Worm (Caenorhabditis elegans) whole organism, L3 larva: ENCODE measurements around the gene rabr-2.
A peak's percentile ranks its signal among the peaks of the same experiment; 100 is the strongest.

Experiments used
- ZK546.5 ChIP-seq: sonication (generic microtip); optimal IDR thresholded peaks from 2 replicates; lab custom pipeline; 2017; ENCODE audit warnings: missing biosample characterization, missing genetic modification characterization
- aly-2 ChIP-seq: fragments of 150-350 bp; optimal IDR thresholded peaks from 2 replicates; lab custom pipeline; 2014; ENCODE audit warnings: missing biosample characterization, missing genetic modification characterization
- ceh-16 ChIP-seq: sonication (generic microtip); optimal IDR thresholded peaks from 2 replicates; lab custom pipeline; 2017; ENCODE audit warnings: missing biosample characterization, missing genetic modification characterization
- ceh-28 ChIP-seq: fragments of 150-350 bp; optimal IDR thresholded peaks from 2 replicates; lab custom pipeline; 2014; ENCODE audit warnings: missing biosample characterization, missing genetic modification reagents, missing genetic modification characterization
- ceh-82 ChIP-seq: fragments of 150-350 bp; optimal IDR thresholded peaks from 2 replicates; lab custom pipeline; 2014; ENCODE audit warnings: missing biosample characterization, missing genetic modification characterization
- ceh-9 ChIP-seq: sonication (generic microtip); optimal IDR thresholded peaks from 2 replicates; lab custom pipeline; 2018; ENCODE audit warnings: missing biosample characterization, missing genetic modification characterization
- egl-27 ChIP-seq: sonication (generic microtip); optimal IDR thresholded peaks from 4 replicates; lab custom pipeline; 2017; ENCODE audit warnings: missing biosample characterization, missing genetic modification reagents, missing genetic modification characterization
- egl-5 ChIP-seq: fragments of 150-350 bp; optimal IDR thresholded peaks from 2 replicates; lab custom pipeline; 2017; ENCODE audit warnings: missing biosample characterization, missing genetic modification reagents, missing genetic modification characterization, inconsistent platforms
- elt-1 ChIP-seq: fragments of 150-350 bp; optimal IDR thresholded peaks from 2 replicates; lab custom pipeline; 2014; ENCODE audit warnings: missing biosample characterization, missing genetic modification characterization
- elt-2 ChIP-seq: sonication (generic microtip); optimal IDR thresholded peaks from 2 replicates; lab custom pipeline; 2016; ENCODE audit warnings: missing genetic modification reagents, mild to moderate bottlenecking, missing genetic modification characterization, missing compliant biosample characterization
- elt-3 ChIP-seq, 3 experiments: fragments of 150-350 bp in 1 of 3; sonication (generic microtip) in 2 of 3; optimal IDR thresholded peaks; 2 replicates in 2 of 3; 4 replicates in 1 of 3; lab custom pipeline; 2014 to 2017; ENCODE audit warnings: missing biosample characterization in 3 of 3, missing genetic modification characterization in 3 of 3
- eor-1 ChIP-seq, 2 experiments: fragments of 150-350 bp; optimal IDR thresholded peaks; 2 replicates each; lab custom pipeline; 2014 to 2018; ENCODE audit warnings: missing biosample characterization in 2 of 2, missing genetic modification characterization in 2 of 2
- fkh-10 ChIP-seq: sonication (generic microtip); optimal IDR thresholded peaks from 2 replicates; lab custom pipeline; 2017; ENCODE audit warnings: missing biosample characterization, missing genetic modification reagents, missing genetic modification characterization
- fos-1 ChIP-seq: fragments of 150-350 bp; optimal IDR thresholded peaks from 2 replicates; lab custom pipeline; 2014; ENCODE audit warnings: missing biosample characterization, missing genetic modification characterization
- hmg-11 ChIP-seq: sonication (generic microtip); optimal IDR thresholded peaks from 2 replicates; lab custom pipeline; 2016; ENCODE audit warnings: missing genetic modification characterization, missing compliant biosample characterization
- lin-15B ChIP-seq: fragments of 150-350 bp; optimal IDR thresholded peaks from 2 replicates; lab custom pipeline; 2014; ENCODE audit warnings: missing biosample characterization, missing genetic modification characterization
- lin-39 ChIP-seq: fragments of 150-350 bp; optimal IDR thresholded peaks from 2 replicates; lab custom pipeline; 2018; ENCODE audit warnings: missing biosample characterization, missing genetic modification reagents, missing genetic modification characterization
- lsy-12 ChIP-seq: sonication (generic microtip); optimal IDR thresholded peaks from 2 replicates; lab custom pipeline; 2016; ENCODE audit warnings: mild to moderate bottlenecking, missing genetic modification characterization, missing compliant biosample characterization
- mml-1 ChIP-seq: fragments of 150-350 bp; sonication (generic microtip); optimal IDR thresholded peaks from 3 replicates; lab custom pipeline; 2014; ENCODE audit warnings: missing biosample characterization, missing genetic modification characterization
- nfya-1 ChIP-seq: sonication (generic microtip); optimal IDR thresholded peaks from 2 replicates; lab custom pipeline; 2017; ENCODE audit warnings: missing genetic modification characterization, mild to moderate bottlenecking, missing compliant biosample characterization, antibody characterized with exemption, moderate library complexity; ENCODE audit not compliant: insufficient read depth
- nhr-11 ChIP-seq: fragments of 150-350 bp; optimal IDR thresholded peaks from 2 replicates; lab custom pipeline; 2014; ENCODE audit warnings: missing biosample characterization, missing genetic modification characterization
- nhr-12 ChIP-seq: fragments of 150-350 bp; optimal IDR thresholded peaks from 2 replicates; lab custom pipeline; 2014; ENCODE audit warnings: missing biosample characterization, missing genetic modification characterization
- nhr-23 ChIP-seq: fragments of 150-350 bp; optimal IDR thresholded peaks from 2 replicates; lab custom pipeline; 2014; ENCODE audit warnings: missing biosample characterization, missing genetic modification reagents, missing genetic modification characterization
- nhr-237 ChIP-seq: fragments of 150-350 bp; optimal IDR thresholded peaks from 2 replicates; lab custom pipeline; 2014; ENCODE audit warnings: missing biosample characterization, missing genetic modification characterization
- nhr-25 ChIP-seq: sonication (generic microtip); optimal IDR thresholded peaks from 2 replicates; lab custom pipeline; 2017; ENCODE audit warnings: missing biosample characterization, missing genetic modification characterization
- nhr-43 ChIP-seq: sonication (generic microtip); optimal IDR thresholded peaks from 2 replicates; lab custom pipeline; 2016; ENCODE audit warnings: mild to moderate bottlenecking, missing genetic modification characterization, missing compliant biosample characterization; ENCODE audit not compliant: poor library complexity, severe bottlenecking
- nhr-67 ChIP-seq: fragments of 150-350 bp; optimal IDR thresholded peaks from 2 replicates; lab custom pipeline; 2014; ENCODE audit warnings: missing biosample characterization, missing genetic modification characterization
- nhr-77 ChIP-seq: fragments of 150-350 bp; optimal IDR thresholded peaks from 2 replicates; lab custom pipeline; 2014; ENCODE audit warnings: missing biosample characterization, missing genetic modification characterization
- pha-4 ChIP-seq: fragments of 150-350 bp; optimal IDR thresholded peaks from 2 replicates; lab custom pipeline; 2014; ENCODE audit warnings: missing biosample characterization, missing genetic modification reagents, missing genetic modification characterization
- pqm-1 ChIP-seq: fragments of 150-350 bp; optimal IDR thresholded peaks from 2 replicates; lab custom pipeline; 2017; ENCODE audit warnings: missing biosample characterization, missing genetic modification characterization, inconsistent platforms
- sea-2 ChIP-seq: fragments of 150-350 bp; sonication (generic microtip); optimal IDR thresholded peaks from 4 replicates; lab custom pipeline; 2014; ENCODE audit warnings: missing biosample characterization, missing genetic modification reagents, missing genetic modification characterization
- skn-1 ChIP-seq: fragments of 150-350 bp; optimal IDR thresholded peaks from 2 replicates; lab custom pipeline; 2014; ENCODE audit warnings: missing biosample characterization, missing genetic modification characterization
- snpc-4 ChIP-seq: fragments of 150-350 bp; optimal IDR thresholded peaks from 2 replicates; lab custom pipeline; 2014; ENCODE audit warnings: missing biosample characterization, missing genetic modification characterization
- tbx-2 ChIP-seq: sonication (generic microtip); optimal IDR thresholded peaks from 2 replicates; lab custom pipeline; 2016; ENCODE audit warnings: mild to moderate bottlenecking, missing genetic modification characterization, missing compliant biosample characterization
- unc-39 ChIP-seq: sonication (generic microtip); optimal IDR thresholded peaks from 4 replicates; lab custom pipeline; 2017; ENCODE audit warnings: missing biosample characterization, missing genetic modification characterization
- ztf-11 ChIP-seq: fragments of 150-350 bp; optimal IDR thresholded peaks from 2 replicates; lab custom pipeline; 2014; ENCODE audit warnings: missing biosample characterization, missing genetic modification characterization

The rabr-2 gene

ce11 chrIV:17442503-17442902 lies 40.6 kb downstream of the rabr-2 start, which contains the start of gene F11E6.11:
Gene F11E6.11, plus strand, starts transcription at chrIV:17442827.
- TF ChIP-seq unc-39 (no peak), elt-1 (no peak), ztf-11 (tag; lab: Kevin White, UChicago) (no peak), nhr-23 (tag; lab: Kevin White, UChicago) (peak; percentile 15), nhr-12 (tag; lab: Kevin White, UChicago) (no peak), ceh-9 (tag; lab: Kevin White, UChicago) (no peak), elt-3 (tag; optimal IDR thresholded peaks at IDR 0.05; lab: Kevin White, UChicago) (no peak), ceh-82 (tag; lab: Kevin White, UChicago) (no peak), skn-1 (no peak), fkh-10 (GFP tag; lab: Kevin White, UChicago) (no peak), elt-2 (tag; lab: Kevin White, UChicago) (no peak), aly-2 (tag; lab: Kevin White, UChicago) (no peak), nhr-25 (tag; lab: Kevin White, UChicago) (peak; percentile 51), ceh-28 (tag; lab: Kevin White, UChicago) (no peak), nfya-1 (tag; lab: Kevin White, UChicago) (no peak), ZK546.5 (tag; lab: Kevin White, UChicago) (no peak), lin-39 (tag; lab: Kevin White, UChicago) (no peak), nhr-43 (tag; lab: Kevin White, UChicago) (peak; percentile 36), pqm-1 (tag; lab: Kevin White, UChicago) (peak; percentile 6)

ce11 chrIV:17441260-17441659 lies 41.9 kb downstream of the rabr-2 start:
- TF ChIP-seq nhr-11 (no peak), ceh-82 (tag; lab: Kevin White, UChicago) (no peak), elt-2 (tag; lab: Kevin White, UChicago) (peak; percentile 25), nhr-43 (tag; lab: Kevin White, UChicago) (peak; percentile 6), nhr-25 (tag; lab: Kevin White, UChicago) (peak; percentile 39)
- TF ChIP-seq, all 47 proteins: peak for 3

ce11 chrIV:17440417-17440816 lies 42.7 kb downstream of the rabr-2 start, which contains the start of gene F08A7.1:
Gene F08A7.1, plus strand, starts transcription at chrIV:17440607.
- TF ChIP-seq egl-27 (tag; lab: Kevin White, UChicago) (no peak), pha-4 (peak; percentile 48), lin-39 (tag; lab: Kevin White, UChicago) (no peak), ztf-11 (tag; lab: Kevin White, UChicago) (no peak), tbx-2 (no peak), sea-2 (GFP tag; lab: Kevin White, UChicago) (no peak), elt-2 (tag; lab: Kevin White, UChicago) (peak; percentile 71), nhr-67 (no peak), ceh-16 (no peak), egl-5 (tag; lab: Kevin White, UChicago) (no peak), nhr-77 (tag; lab: Kevin White, UChicago) (no peak), skn-1 (no peak), nhr-43 (tag; lab: Kevin White, UChicago) (no peak), pqm-1 (tag; lab: Kevin White, UChicago) (peak; percentile 78), fos-1 (tag; lab: Kevin White, UChicago) (no peak), snpc-4 (no peak), nhr-11 (no peak), hmg-11 (no peak)

ce11 chrIV:17440001-17440400 lies 43.1 kb downstream of the rabr-2 start, which contains the start of gene C06A12.19:
Gene C06A12.19, minus strand, starts transcription at chrIV:17440101.
- TF ChIP-seq nhr-12 (tag; lab: Kevin White, UChicago) = no peak
- no peak for TF ChIP-seq ceh-82 (tag; lab: Kevin White, UChicago)
- no peak for TF ChIP-seq eor-1 (tag; optimal IDR thresholded peaks at IDR 0.05; lab: Kevin White, UChicago)
- TF ChIP-seq lin-15B (tag; lab: Kevin White, UChicago) = no peak
- TF ChIP-seq tbx-2 = no peak
- TF ChIP-seq nfya-1 (tag; lab: Kevin White, UChicago) = no peak
- no peak for TF ChIP-seq mml-1 (tag; lab: Kevin White, UChicago)
- no peak for TF ChIP-seq nhr-237 (tag; lab: Kevin White, UChicago)
- no peak for TF ChIP-seq aly-2 (tag; lab: Kevin White, UChicago)
- no peak for TF ChIP-seq lsy-12 (tag; lab: Kevin White, UChicago)
- no peak for TF ChIP-seq pqm-1 (tag; lab: Kevin White, UChicago)
- TF ChIP-seq sea-2 (GFP tag; lab: Kevin White, UChicago) = no peak
- TF ChIP-seq ceh-16 = no peak
- no peak for TF ChIP-seq nhr-77 (tag; lab: Kevin White, UChicago)
- no peak for TF ChIP-seq lin-39 (tag; lab: Kevin White, UChicago)
- no peak for TF ChIP-seq egl-27 (tag; lab: Kevin White, UChicago)
- TF ChIP-seq, all 47 proteins: peak for 0
